Worm (Caenorhabditis elegans) whole organism, L4/young adult: ENCODE measurements around the gene mxl-3.
A peak's percentile ranks its signal among the peaks of the same experiment; 100 is the strongest.

Experiments
- W03F9.2 ChIP-seq: fragments of 150-350 bp; optimal IDR thresholded peaks from 2 replicates; lab custom pipeline; 2014; ENCODE audit warnings: missing biosample characterization, missing genetic modification characterization
- dao-5 ChIP-seq: sonication (generic microtip); optimal IDR thresholded peaks from 2 replicates; lab custom pipeline; 2016; ENCODE audit warnings: missing genotype, missing genetic modification characterization, moderate library complexity, missing compliant biosample characterization
- him-1 ChIP-seq: sonication (generic microtip); optimal IDR thresholded peaks from 2 replicates; lab custom pipeline; 2016; ENCODE audit warnings: missing genotype, missing genetic modification reagents, missing genetic modification characterization, missing compliant biosample characterization

mxl-3 gene

ce11 chrX:13350804-13351747, at the start of gene mxl-3:
mxl-3 (minus strand) TSS chrX:13350804.
- TF ChIP-seq W03F9.2 (no peak), him-1 (no peak), dao-5 (no peak)

- no peak for TF ChIP-seq W03F9.2
Observed at ce11 chrX:13399221-13399620, 48.6 kb upstream of the mxl-3 start, which contains the start of gene F02C12.2. F02C12.2 (minus strand) TSS chrX:13399321.

ce11 chrX:13396550-13397023, 46.0 kb upstream of the mxl-3 start, which contains the start of gene F02C12.3:
F02C12.3 (plus strand) TSS chrX:13396973.
- TF ChIP-seq dao-5 (no peak), him-1 (no peak), W03F9.2 (peak; percentile 52)

ce11 chrX:13394971-13395370, 44.4 kb upstream of the mxl-3 start, which contains the start of gene irld-2:
irld-2 (minus strand) TSS chrX:13395071.
- no peak for TF ChIP-seq W03F9.2
- no peak for TF ChIP-seq dao-5
- TF ChIP-seq him-1, result no peak

ce11 chrX:13388829-13389228, 38.2 kb upstream of the mxl-3 start:
- no peak for TF ChIP-seq W03F9.2
- no peak for TF ChIP-seq dao-5
- TF ChIP-seq him-1, result no peak

ce11 chrX:13387497-13387953, 36.9 kb upstream of the mxl-3 start, which contains the start of gene C49F8.3:
C49F8.3 (minus strand) TSS chrX:13387547.
- TF ChIP-seq dao-5 (no peak), him-1 (no peak), W03F9.2 (no peak)

ce11 chrX:13384743-13385142, 34.1 kb upstream of the mxl-3 start:
- no peak for TF ChIP-seq dao-5
- no peak for TF ChIP-seq him-1
- no peak for TF ChIP-seq W03F9.2

ce11 chrX:13383273-13383672, 32.7 kb upstream of the mxl-3 start:
- TF ChIP-seq him-1 (no peak), W03F9.2 (no peak), dao-5 (no peak)

ce11 chrX:13380988-13381742, 30.6 kb upstream of the mxl-3 start:
- TF ChIP-seq him-1 (no peak), W03F9.2 (no peak), dao-5 (no peak)

- TF ChIP-seq dao-5 (no peak), him-1 (no peak), W03F9.2 (no peak)
Observed at ce11 chrX:13379072-13379471, 28.5 kb upstream of the mxl-3 start.

ce11 chrX:13376851-13377250, 26.2 kb upstream of the mxl-3 start, which contains the start of the genes C49F8.14 and gem-1:
C49F8.14 (minus strand) TSS chrX:13376949.
gem-1 (minus strand) TSS chrX:13376992.
- TF ChIP-seq W03F9.2 (no peak), him-1 (no peak), dao-5 (no peak)

- TF ChIP-seq him-1 (no peak), W03F9.2 (no peak), dao-5 (no peak)
Observed at ce11 chrX:13376185-13376584, 25.6 kb upstream of the mxl-3 start.

- TF ChIP-seq W03F9.2 (no peak), dao-5 (no peak), him-1 (no peak)
Observed at ce11 chrX:13368283-13368682, 17.7 kb upstream of the mxl-3 start.

ce11 chrX:13366955-13367354, 16.4 kb upstream of the mxl-3 start:
- no peak for TF ChIP-seq W03F9.2
- no peak for TF ChIP-seq dao-5
- TF ChIP-seq him-1, result no peak

ce11 chrX:13364897-13365296, 14.3 kb upstream of the mxl-3 start, which contains the start of gene C49F8.1:
C49F8.1 (minus strand) TSS chrX:13364997.
- TF ChIP-seq dao-5, result no peak
- no peak for TF ChIP-seq him-1
- TF ChIP-seq W03F9.2, result no peak
